Worm (Caenorhabditis elegans): ENCODE results near the gene mars-1.

- no peak for TF ChIP-seq lin-11 (tag; optimal IDR thresholded peaks at IDR 0.05)
- no peak for TF ChIP-seq nhr-12 (tag; optimal IDR thresholded peaks at IDR 0.05)
- TF ChIP-seq nhr-10 (tag; optimal IDR thresholded peaks at IDR 0.05) = no peak
These were observed 11.6 kb upstream of the mars-1 start for ce11 chrIV:11646908-11647307.

Measured in whole organism, L2 larva.